Worm (Caenorhabditis elegans) whole organism, L4 larva: ENCODE data around the gene F26D11.1.

Source experiments
- D1046.2 ChIP-seq: fragments of 200-800 bp; sonication (Bioruptor generic); IDR thresholded peaks from 2 replicates; pipeline ENCODE4 v1.3.6; 2022; ENCODE audit warnings: missing genetic modification characterization, missing compliant biosample characterization
- cey-2 ChIP-seq: sonication (generic microtip); optimal IDR thresholded peaks from 3 replicates; lab custom pipeline; 2017; ENCODE audit warnings: missing genetic modification characterization, mild to moderate bottlenecking, missing compliant biosample characterization, antibody characterized with exemption, borderline replicate concordance; ENCODE audit not compliant: insufficient read depth
- dpl-1 ChIP-seq: fragments of 150-350 bp; optimal IDR thresholded peaks from 2 replicates; lab custom pipeline; 2014; ENCODE audit warnings: missing biosample characterization, missing genetic modification reagents, missing genetic modification characterization
- fos-1 ChIP-seq: fragments of 150-350 bp; optimal IDR thresholded peaks from 2 replicates; lab custom pipeline; 2014; ENCODE audit warnings: missing biosample characterization, missing genetic modification characterization
- nhr-237 ChIP-seq: sonication (generic microtip); optimal IDR thresholded peaks from 2 replicates; lab custom pipeline; 2017; ENCODE audit warnings: missing biosample characterization, missing genetic modification characterization
- pha-4 ChIP-seq, 2 experiments: fragments of 150-350 bp in 1 of 2; fragments of 200-800 bp in 1 of 2; sonication (Bioruptor generic) in 1 of 2; IDR thresholded peaks in 1 of 2; optimal IDR thresholded peaks in 1 of 2; 2 replicates each; pipeline versions ENCODE4 v1.3.6 to Lab custom; 2014 to 2022; ENCODE audit warnings: missing genetic modification characterization in 2 of 2, missing genetic modification reagents in 2 of 2, missing biosample characterization in 1 of 2, missing compliant biosample characterization in 1 of 2

- TF ChIP-seq fos-1 (tag; lab: Kevin White, UChicago) (no peak), pha-4 (GFP tag; IDR thresholded peaks at IDR 0.05; lab: Robert Waterston, UW) (no peak), pha-4 (tag; optimal IDR thresholded peaks at IDR 0.05; lab: Kevin White, UChicago) (no peak), dpl-1 (GFP tag; lab: Kevin White, UChicago) (no peak), nhr-237 (tag; lab: Kevin White, UChicago) (no peak), D1046.2 (GFP tag; lab: Robert Waterston, UW) (no peak), cey-2 (tag; lab: Kevin White, UChicago) (no peak)
Observed at ce11 chrV:7958740-7959320, 22.5 kb upstream of the F26D11.1 start, which contains the start of the genes clec-217 and F26D11.2.
